Worm (Caenorhabditis elegans): ENCODE measurements around the gene W06G6.11.

DNA sequence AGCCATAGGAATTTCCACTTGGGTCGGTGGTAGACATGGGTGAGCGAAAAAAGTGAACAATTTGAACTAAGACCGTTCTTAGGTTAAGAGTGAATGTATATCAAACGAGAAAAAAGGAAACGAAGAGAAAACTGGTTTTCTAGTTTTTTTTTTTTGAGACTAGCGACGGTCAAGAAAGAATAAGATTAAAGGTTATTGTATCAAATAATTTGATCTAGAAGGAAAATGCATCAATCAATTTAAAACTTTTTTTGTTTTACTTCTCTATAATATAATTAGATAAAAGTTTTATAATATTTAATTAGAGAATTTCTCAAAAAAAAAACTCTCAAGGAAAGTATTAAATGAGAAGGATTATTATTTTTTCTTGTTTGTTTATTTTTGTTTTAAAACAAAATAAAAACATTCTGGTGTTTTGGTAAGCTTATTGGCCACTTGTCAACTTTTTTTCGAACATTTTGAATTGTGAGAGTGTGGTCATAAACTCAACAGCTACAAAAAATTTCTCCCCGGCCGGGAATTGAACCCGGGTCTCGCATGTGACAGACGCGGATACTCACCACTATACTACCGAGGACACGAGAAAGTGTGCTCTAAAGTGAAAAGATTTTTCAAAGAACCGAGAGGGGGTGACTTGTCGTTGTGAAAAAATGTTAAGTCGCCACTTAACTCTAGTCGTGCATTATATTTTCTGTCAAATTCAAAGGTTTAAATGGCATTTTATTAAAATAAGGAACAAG lies 3.7 kb downstream of the W06G6.11 start, which contains the start of gene W06G6.17:
- TF ChIP-seq unc-62 (GFP tag; optimal IDR thresholded peaks at IDR 0.05) (no peak), pha-4 (tag; optimal IDR thresholded peaks at IDR 0.05) (no peak), nhr-76 (tag; optimal IDR thresholded peaks at IDR 0.05) (no peak), tbx-8 (GFP tag; optimal IDR thresholded peaks at IDR 0.05) (no peak), sptf-1 (tag; optimal IDR thresholded peaks at IDR 0.05) (no peak), elt-1 (tag; optimal IDR thresholded peaks at IDR 0.05; ENCODE audit: borderline replicate concordance, insufficient read depth) (no peak), zip-8 (tag; optimal IDR thresholded peaks at IDR 0.05) (no peak), snpc-4 (tag; optimal IDR thresholded peaks at IDR 0.05) (no peak), nhr-12 (tag; optimal IDR thresholded peaks at IDR 0.05) (no peak), bed-3 (GFP tag; optimal IDR thresholded peaks at IDR 0.05) (no peak), mab-5 (tag; optimal IDR thresholded peaks at IDR 0.05) (no peak), ztf-11 (tag; optimal IDR thresholded peaks at IDR 0.05) (no peak), M03D4.4 (tag; optimal IDR thresholded peaks at IDR 0.05) (no peak)

All from whole organism, mixed stage, embryonic.